Fruit fly (Drosophila melanogaster) whole organism, prepupa: Measurements from ENCODE around the gene SWIP.

Experiments
- Blimp-1 ChIP-seq: fragments of 200-800 bp; sonication (Bioruptor generic); optimal IDR thresholded peaks from 3 replicates; lab custom pipeline; 2017; ENCODE audit warnings: missing biosample characterization, missing genetic modification characterization, mild to moderate bottlenecking, moderate library complexity, missing genetic modification reagents
- CG10631 ChIP-seq: fragments of 200-800 bp; sonication (Bioruptor generic); optimal IDR thresholded peaks from 2 replicates; lab custom pipeline; 2016; ENCODE audit warnings: missing biosample characterization, missing genetic modification characterization
- CG10669 ChIP-seq: fragments of 200-800 bp; sonication (Bioruptor generic); optimal IDR thresholded peaks from 3 replicates; lab custom pipeline; 2018; ENCODE audit warnings: missing biosample characterization, mild to moderate bottlenecking, missing genetic modification characterization, moderate library complexity
- CG11762 ChIP-seq: fragments of 200-800 bp; sonication (Bioruptor generic); optimal IDR thresholded peaks from 3 replicates; lab custom pipeline; 2016; ENCODE audit warnings: missing biosample characterization, missing genetic modification characterization; ENCODE audit not compliant: insufficient read depth
- CG11902 ChIP-seq: fragments of 200-800 bp; sonication (Bioruptor generic); optimal IDR thresholded peaks from 3 replicates; lab custom pipeline; 2016; ENCODE audit warnings: missing biosample characterization, missing genetic modification characterization
- CG15336 ChIP-seq: fragments of 200-800 bp; sonication (Bioruptor generic); IDR thresholded peaks from 2 replicates; pipeline ENCODE4 v1.3.6; 2022; ENCODE audit warnings: missing biosample characterization, missing genetic modification characterization
- CG1621 ChIP-seq: fragments of 200-800 bp; sonication (Bioruptor generic); optimal IDR thresholded peaks from 3 replicates; lab custom pipeline; 2018; ENCODE audit warnings: missing biosample characterization, mild to moderate bottlenecking, missing genetic modification characterization
- CG3032 ChIP-seq: fragments of 200-800 bp; optimal IDR thresholded peaks from 2 replicates; lab custom pipeline; 2019; ENCODE audit warnings: missing biosample characterization, mild to moderate bottlenecking, missing genetic modification characterization, moderate library complexity
- CG31627 ChIP-seq: fragments of 200-800 bp; sonication (Bioruptor generic); optimal IDR thresholded peaks from 3 replicates; lab custom pipeline; 2016; ENCODE audit warnings: missing biosample characterization, missing genetic modification characterization
- CG32006 ChIP-seq: fragments of 200-800 bp; sonication (Bioruptor generic); optimal IDR thresholded peaks from 3 replicates; lab custom pipeline; 2017; ENCODE audit warnings: missing biosample characterization, mild to moderate bottlenecking, missing genetic modification characterization
- CG4318 ChIP-seq: fragments of 200-800 bp; sonication (Bioruptor generic); optimal IDR thresholded peaks from 3 replicates; lab custom pipeline; 2017; ENCODE audit warnings: missing biosample characterization, mild to moderate bottlenecking, missing genetic modification characterization
- CG6276 ChIP-seq: fragments of 200-800 bp; sonication (Bioruptor generic); optimal IDR thresholded peaks from 2 replicates; lab custom pipeline; 2017; ENCODE audit warnings: missing biosample characterization, mild to moderate bottlenecking, missing genetic modification characterization
- CG6792 ChIP-seq: fragments of 200-800 bp; sonication (Bioruptor generic); optimal IDR thresholded peaks from 3 replicates; lab custom pipeline; 2016; ENCODE audit warnings: missing biosample characterization, missing genetic modification characterization
- CG7368 ChIP-seq: fragments of 200-800 bp; sonication (Bioruptor generic); optimal IDR thresholded peaks from 3 replicates; lab custom pipeline; 2016; ENCODE audit warnings: missing biosample characterization, missing genetic modification characterization
- CG8119 ChIP-seq: fragments of 200-800 bp; sonication (Bioruptor generic); IDR thresholded peaks from 3 replicates; pipeline ENCODE4 v1.3.6; 2022; ENCODE audit warnings: missing biosample characterization, missing genetic modification characterization
- CG8632 ChIP-seq: fragments of 200-800 bp; sonication (Bioruptor generic); optimal IDR thresholded peaks from 3 replicates; lab custom pipeline; 2016; ENCODE audit warnings: missing biosample characterization, missing genetic modification characterization
- CG9139 ChIP-seq: fragments of 200-800 bp; sonication (Bioruptor generic); optimal IDR thresholded peaks from 3 replicates; lab custom pipeline; 2017; ENCODE audit warnings: missing biosample characterization, mild to moderate bottlenecking, missing genetic modification characterization
- Ets96B ChIP-seq: fragments of 200-800 bp; optimal IDR thresholded peaks from 2 replicates; lab custom pipeline; 2019; ENCODE audit warnings: missing biosample characterization, mild to moderate bottlenecking, missing genetic modification characterization, moderate library complexity
- Gug ChIP-seq: fragments of 200-800 bp; sonication (Bioruptor generic); IDR thresholded peaks from 2 replicates; pipeline ENCODE4 v1.3.6; 2022; ENCODE audit warnings: missing biosample characterization, missing genetic modification characterization
- Hr38 ChIP-seq: sonication (Bioruptor generic); optimal IDR thresholded peaks from 2 replicates; lab custom pipeline; 2016; ENCODE audit warnings: missing biosample characterization, missing genetic modification characterization
- Hr39 ChIP-seq: fragments of 200-800 bp; sonication (Bioruptor generic); optimal IDR thresholded peaks from 2 replicates; lab custom pipeline; 2016; ENCODE audit warnings: missing biosample characterization, missing genetic modification characterization
- Hr4 ChIP-seq: fragments of 200-800 bp; sonication (Bioruptor generic); optimal IDR thresholded peaks from 3 replicates; lab custom pipeline; 2016; ENCODE audit warnings: missing biosample characterization, missing genetic modification characterization
- Lpt ChIP-seq: fragments of 200-800 bp; sonication (Bioruptor generic); optimal IDR thresholded peaks from 3 replicates; lab custom pipeline; 2016; ENCODE audit warnings: missing biosample characterization, missing genetic modification characterization
- OdsH ChIP-seq: fragments of 200-800 bp; sonication (Bioruptor generic); optimal IDR thresholded peaks from 3 replicates; lab custom pipeline; 2016; ENCODE audit warnings: missing biosample characterization, missing genetic modification characterization
- Smox ChIP-seq: fragments of 200-800 bp; sonication (Bioruptor generic); optimal IDR thresholded peaks from 3 replicates; lab custom pipeline; 2016; ENCODE audit warnings: missing biosample characterization, missing genetic modification characterization
- Sox15 ChIP-seq: fragments of 200-800 bp; sonication (Bioruptor generic); optimal IDR thresholded peaks from 3 replicates; lab custom pipeline; 2016; ENCODE audit warnings: missing biosample characterization, missing genetic modification characterization
- acj6 ChIP-seq: fragments of 200-800 bp; sonication (Bioruptor generic); optimal IDR thresholded peaks from 3 replicates; lab custom pipeline; 2016; ENCODE audit warnings: missing biosample characterization, missing genetic modification characterization
- dac ChIP-seq: fragments of 200-800 bp; sonication (Bioruptor generic); optimal IDR thresholded peaks from 2 replicates; lab custom pipeline; 2017; ENCODE audit warnings: missing biosample characterization, mild to moderate bottlenecking, missing genetic modification characterization
- eg ChIP-seq: fragments of 200-800 bp; sonication (Bioruptor generic); IDR thresholded peaks from 3 replicates; pipeline ENCODE4 v1.3.6; 2022; ENCODE audit warnings: missing biosample characterization, missing genetic modification characterization
- esn ChIP-seq: fragments of 200-800 bp; sonication (Bioruptor generic); optimal IDR thresholded peaks from 2 replicates; lab custom pipeline; 2016; ENCODE audit warnings: missing biosample characterization, mild to moderate bottlenecking, missing genetic modification characterization, moderate library complexity
- fd59A ChIP-seq: fragments of 200-800 bp; sonication (Bioruptor generic); optimal IDR thresholded peaks from 2 replicates; lab custom pipeline; 2017; ENCODE audit warnings: missing biosample characterization, mild to moderate bottlenecking, missing genetic modification characterization, missing genetic modification reagents
- fkh ChIP-seq: fragments of 200-800 bp; sonication (Bioruptor generic); optimal IDR thresholded peaks from 3 replicates; lab custom pipeline; 2017; ENCODE audit warnings: missing biosample characterization, mild to moderate bottlenecking, missing genetic modification characterization, moderate library complexity
- lz ChIP-seq: fragments of 200-800 bp; sonication (Bioruptor generic); optimal IDR thresholded peaks from 3 replicates; lab custom pipeline; 2016; ENCODE audit warnings: missing biosample characterization, missing genetic modification characterization
- net ChIP-seq: fragments of 200-800 bp; sonication (Bioruptor generic); optimal IDR thresholded peaks from 3 replicates; lab custom pipeline; 2016; ENCODE audit warnings: missing biosample characterization, missing genetic modification characterization
- spab ChIP-seq: fragments of 200-800 bp; sonication (Bioruptor generic); optimal IDR thresholded peaks from 2 replicates; lab custom pipeline; 2017; ENCODE audit warnings: missing biosample characterization, mild to moderate bottlenecking, missing genetic modification characterization, missing genetic modification reagents
- ss ChIP-seq, 2 experiments: fragments of 200-800 bp; sonication (Bioruptor generic); optimal IDR thresholded peaks; 2 replicates in 1 of 2; 3 replicates in 1 of 2; lab custom pipeline; 2017 to 2018; ENCODE audit warnings: mild to moderate bottlenecking in 2 of 2, missing biosample characterization in 2 of 2, missing genetic modification characterization in 2 of 2, moderate library complexity in 1 of 2
- svp ChIP-seq: fragments of 200-800 bp; sonication (Bioruptor generic); peaks from one replicate; lab custom pipeline; 2016; ENCODE audit warnings: missing biosample characterization, missing genetic modification characterization
- topi ChIP-seq: fragments of 200-800 bp; sonication (Bioruptor generic); optimal IDR thresholded peaks from 3 replicates; lab custom pipeline; 2016; ENCODE audit warnings: missing biosample characterization, missing genetic modification characterization
- vri ChIP-seq: fragments of 200-800 bp; sonication (Bioruptor generic); optimal IDR thresholded peaks from 3 replicates; lab custom pipeline; 2016; ENCODE audit warnings: missing biosample characterization, mild to moderate bottlenecking, missing genetic modification characterization

Gene SWIP

DNA sequence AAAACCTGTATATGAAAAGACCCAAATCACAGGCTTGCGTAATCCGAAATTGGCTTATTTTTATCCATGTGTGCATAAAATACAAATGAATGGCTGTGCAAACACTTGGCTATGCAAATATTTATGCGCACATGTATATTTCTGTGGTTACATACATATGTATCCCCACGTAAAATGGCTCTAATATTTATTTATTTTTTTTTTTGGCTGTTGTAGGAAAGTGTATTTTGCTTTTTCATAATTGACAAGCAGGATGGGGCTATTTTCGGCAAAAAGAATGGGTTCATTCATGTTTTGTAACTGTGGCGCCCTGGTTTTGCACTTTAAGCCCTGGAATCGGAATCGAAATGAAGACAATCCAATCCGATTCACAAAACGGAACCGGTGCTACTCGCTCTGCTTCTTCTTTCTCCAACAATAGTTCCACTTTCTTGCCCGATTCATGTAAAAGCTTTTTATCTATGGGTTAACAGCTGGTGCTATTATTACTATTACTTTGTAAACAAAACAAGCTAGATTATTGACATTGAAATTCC is 21.7 kb downstream of the SWIP start (continued):
- TF ChIP-seq Hr4 (GFP tag; lab: Kevin White, UChicago) (peak; percentile 74), svp (GFP tag; lab: Kevin White, UChicago) (peak; percentile 86), Blimp-1 (GFP tag; lab: Kevin White, UChicago) (no peak), CG15336 (peak; percentile 86), fkh (GFP tag; lab: Kevin White, UChicago) (peak; percentile 59), Hr39 (GFP tag; lab: Kevin White, UChicago) (peak; percentile 76), eg (GFP tag; lab: Robert Waterston, UW) (peak; percentile 91), vri (GFP tag; lab: Kevin White, UChicago) (peak; percentile 67), CG9139 (GFP tag; lab: Kevin White, UChicago) (no peak), CG7368 (GFP tag; lab: Kevin White, UChicago) (peak; percentile 73), CG10631 (GFP tag; lab: Kevin White, UChicago) (peak; percentile 70), Gug (GFP tag; lab: Robert Waterston, UW) (peak; percentile 78), CG11762 (peak; percentile 80), spab (GFP tag; lab: Kevin White, UChicago) (peak; percentile 31), lz (GFP tag; lab: Kevin White, UChicago) (peak; percentile 77), net (peak; percentile 84), OdsH (GFP tag; lab: Kevin White, UChicago) (peak; percentile 85), Hr38 (GFP tag; lab: Kevin White, UChicago) (no peak), dac (GFP tag; lab: Kevin White, UChicago) (peak; percentile 69), esn (GFP tag; lab: Kevin White, UChicago) (peak; percentile 80), Smox (GFP tag; lab: Kevin White, UChicago) (peak; percentile 73), CG10669 (GFP tag; lab: Kevin White, UChicago) (peak; percentile 67), CG8632 (peak; percentile 76), CG6276 (GFP tag; lab: Kevin White, UChicago) (no peak), CG3032 (tag; lab: Kevin White, UChicago) (peak; percentile 47), fd59A (GFP tag; lab: Kevin White, UChicago) (peak; percentile 35), CG8119 (GFP tag; lab: Robert Waterston, UW) (peak; percentile 82), Lpt (GFP tag; lab: Kevin White, UChicago) (peak; percentile 69), ss (GFP tag; optimal IDR thresholded peaks at IDR 0.05; lab: Kevin White, UChicago) (peak; percentile 25 to 62), CG6792 (GFP tag; lab: Kevin White, UChicago) (peak; percentile 62), CG1621 (tag; lab: Kevin White, UChicago) (no peak), CG31627 (GFP tag; lab: Kevin White, UChicago) (peak; percentile 75), CG32006 (GFP tag; lab: Kevin White, UChicago) (peak; percentile 81), CG4318 (GFP tag; lab: Kevin White, UChicago) (peak; percentile 68), Sox15 (GFP tag; lab: Kevin White, UChicago) (peak; percentile 64), CG11902 (GFP tag; lab: Kevin White, UChicago) (peak; percentile 45), acj6 (GFP tag; lab: Kevin White, UChicago) (peak; percentile 82), Ets96B (tag; lab: Kevin White, UChicago) (peak; percentile 48), topi (GFP tag; lab: Kevin White, UChicago) (peak; percentile 75)

DNA sequence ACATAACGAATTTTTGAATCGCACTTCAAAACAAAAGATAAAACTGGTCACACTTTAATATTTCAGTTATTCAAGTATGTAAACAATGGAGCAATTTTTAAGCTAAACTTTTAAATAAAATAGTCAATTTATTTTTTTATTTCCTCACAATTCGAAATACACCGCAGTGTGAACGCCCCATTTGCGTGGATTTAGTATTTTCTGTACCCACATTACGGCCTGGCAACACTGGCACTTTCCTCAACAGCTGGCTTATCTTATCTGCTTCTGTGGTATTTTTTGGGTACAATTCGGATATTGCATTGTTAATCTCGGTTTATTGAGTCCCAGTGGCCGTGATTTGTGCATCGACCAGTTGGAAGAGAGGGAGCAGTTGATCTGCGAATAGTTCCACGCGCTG is 36.6 kb downstream of the SWIP start, which contains the start of gene sl:
TSS of gene sl (plus strand) at position 254 of the 400 bp plus-strand sequence.
- peak; percentile 12 for TF ChIP-seq CG31627 (GFP tag; lab: Kevin White, UChicago)
- no peak for TF ChIP-seq Sox15 (GFP tag; lab: Kevin White, UChicago)
- TF ChIP-seq, all 60 proteins: peak for 1
